Fruit fly (Drosophila melanogaster) whole organism, wandering third instar larva: ENCODE measurements around the gene Taf2.

Source experiments
- Abd-B ChIP-seq: fragments of >200 bp; optimal IDR thresholded peaks from 2 replicates; lab custom pipeline; 2017; ENCODE audit warnings: missing biosample characterization, missing genetic modification characterization
- CG32264 ChIP-seq: fragments of 200-800 bp; sonication (Bioruptor generic); optimal IDR thresholded peaks from 2 replicates; lab custom pipeline; 2016; ENCODE audit warnings: missing biosample characterization, missing genetic modification characterization
- CG9705 ChIP-seq: fragments of 200-800 bp; sonication (Bioruptor generic); optimal IDR thresholded peaks from 2 replicates; lab custom pipeline; 2018; ENCODE audit warnings: missing biosample characterization, mild to moderate bottlenecking, missing genetic modification characterization
- CrebA ChIP-seq: fragments of 200-800 bp; sonication (Bioruptor generic); optimal IDR thresholded peaks from 2 replicates; lab custom pipeline; 2016; ENCODE audit warnings: missing biosample characterization, mild to moderate bottlenecking, missing genetic modification characterization, borderline replicate concordance
- Dfd ChIP-seq: fragments of >200 bp; optimal IDR thresholded peaks from 2 replicates; lab custom pipeline; 2017; ENCODE audit warnings: missing biosample characterization, missing genetic modification characterization
- Dif ChIP-seq: fragments of 200-275, 200-300 bp; sonication (Bioruptor generic); optimal IDR thresholded peaks from 2 replicates; lab custom pipeline; 2018; ENCODE audit warnings: missing biosample characterization, missing genetic modification characterization; ENCODE audit not compliant: partially characterized antibody
- GATAd ChIP-seq: sonication (Bioruptor generic); optimal IDR thresholded peaks from 2 replicates; lab custom pipeline; 2016; ENCODE audit warnings: missing biosample characterization, missing genetic modification characterization
- HLH106 ChIP-seq: fragments of 200-800 bp; optimal IDR thresholded peaks from 3 replicates; lab custom pipeline; 2019; ENCODE audit warnings: missing biosample characterization, mild to moderate bottlenecking, missing genetic modification characterization, moderate library complexity
- Hnf4 ChIP-seq: fragments of 200-800 bp; sonication (Bioruptor generic); optimal IDR thresholded peaks from 2 replicates; lab custom pipeline; 2016; ENCODE audit warnings: missing biosample characterization, mild to moderate bottlenecking, missing genetic modification characterization
- Hr78 ChIP-seq: fragments of >200 bp; optimal IDR thresholded peaks from 2 replicates; lab custom pipeline; 2017; ENCODE audit warnings: missing biosample characterization, missing genetic modification characterization
- Hr83 ChIP-seq: fragments of 200-300 bp; sonication (Bioruptor generic); optimal IDR thresholded peaks from 2 replicates; lab custom pipeline; 2016; ENCODE audit warnings: missing biosample characterization, mild to moderate bottlenecking, missing genetic modification characterization, moderate library complexity; ENCODE audit not compliant: poor library complexity, severe bottlenecking
- Jra ChIP-seq: sonication (Bioruptor generic); optimal IDR thresholded peaks from 2 replicates; lab custom pipeline; 2016; ENCODE audit warnings: missing biosample characterization, missing genetic modification characterization
- Mio ChIP-seq: sonication (Bioruptor generic); optimal IDR thresholded peaks from 2 replicates; lab custom pipeline; 2016; ENCODE audit warnings: missing biosample characterization, missing genetic modification characterization
- Myc ChIP-seq: fragments of >200 bp; optimal IDR thresholded peaks from 2 replicates; lab custom pipeline; 2017
- N ChIP-seq: fragments of >200 bp; optimal IDR thresholded peaks from 2 replicates; lab custom pipeline; 2018; ENCODE audit warnings: missing biosample characterization, missing external identifiers, missing genetic modification characterization
- OdsH ChIP-seq: fragments of 200-800 bp; sonication (Bioruptor generic); optimal IDR thresholded peaks from 2 replicates; lab custom pipeline; 2016; ENCODE audit warnings: missing biosample characterization, mild to moderate bottlenecking, missing genetic modification characterization
- Rel ChIP-seq, 2 experiments: fragments of 200-800 bp; sonication (Bioruptor generic) in 1 of 2; optimal IDR thresholded peaks; 2 replicates in 1 of 2; 3 replicates in 1 of 2; lab custom pipeline; 2016 to 2019; ENCODE audit warnings: mild to moderate bottlenecking in 2 of 2, missing biosample characterization in 2 of 2, missing genetic modification characterization in 2 of 2, moderate library complexity in 1 of 2
- Sp1 ChIP-seq: fragments of 200-800 bp; sonication (Bioruptor generic); optimal IDR thresholded peaks from 3 replicates; lab custom pipeline; 2019; ENCODE audit warnings: missing biosample characterization, mild to moderate bottlenecking, missing genetic modification characterization, moderate library complexity
- Vsx2 ChIP-seq: fragments of 200-300, 225-300 bp; sonication (Bioruptor generic); optimal IDR thresholded peaks from 2 replicates; lab custom pipeline; 2018; ENCODE audit warnings: missing biosample characterization, missing genetic modification characterization; ENCODE audit not compliant: partially characterized antibody
- br ChIP-seq: fragments of 200-800 bp; sonication (Bioruptor generic); optimal IDR thresholded peaks from 2 replicates; lab custom pipeline; 2016; ENCODE audit warnings: missing biosample characterization, missing genetic modification characterization
- brk ChIP-seq: fragments of 200-800 bp; sonication (Bioruptor generic); optimal IDR thresholded peaks from 2 replicates; lab custom pipeline; 2016; ENCODE audit warnings: missing biosample characterization, mild to moderate bottlenecking, missing genetic modification characterization
- dl ChIP-seq, 2 experiments: fragments of 175-275, 200-275 bp in 1 of 2; fragments of 200-275 bp in 1 of 2; sonication (Bioruptor generic); optimal IDR thresholded peaks; lab custom pipeline; 2018; ENCODE audit warnings: mild to moderate bottlenecking in 2 of 2, missing biosample characterization in 2 of 2, missing genetic modification characterization in 2 of 2, moderate library complexity in 2 of 2; ENCODE audit not compliant: partially characterized antibody in 2 of 2, insufficient read depth in 1 of 2
- dmrt93B ChIP-seq: fragments of 200-800 bp; sonication (Bioruptor generic); optimal IDR thresholded peaks from 2 replicates; lab custom pipeline; 2018; ENCODE audit warnings: missing biosample characterization, mild to moderate bottlenecking, missing genetic modification characterization
- dsf ChIP-seq: sonication (Bioruptor generic); optimal IDR thresholded peaks from 2 replicates; lab custom pipeline; 2016; ENCODE audit warnings: missing biosample characterization, missing genetic modification characterization, borderline replicate concordance
- ey ChIP-seq: fragments of 200-800 bp; sonication (Bioruptor generic); optimal IDR thresholded peaks from 2 replicates; lab custom pipeline; 2016; ENCODE audit warnings: missing biosample characterization, missing genetic modification characterization
- foxo ChIP-seq, 2 experiments: fragments of 200-800 bp; sonication (Bioruptor generic); optimal IDR thresholded peaks; 2 replicates in 1 of 2; 3 replicates in 1 of 2; lab custom pipeline; 2016 to 2017; ENCODE audit warnings: missing biosample characterization in 2 of 2, missing genetic modification characterization in 2 of 2
- fru ChIP-seq: fragments of 200-800 bp; sonication (Bioruptor generic); optimal IDR thresholded peaks from 3 replicates; lab custom pipeline; 2016; ENCODE audit warnings: missing biosample characterization, mild to moderate bottlenecking, missing genetic modification characterization
- h ChIP-seq: fragments of 200-800 bp; sonication (Bioruptor generic); optimal IDR thresholded peaks from 3 replicates; lab custom pipeline; 2016; ENCODE audit warnings: missing biosample characterization, mild to moderate bottlenecking, missing genetic modification characterization
- jim ChIP-seq: fragments of 175-275, 200-325 bp; sonication (Bioruptor generic); optimal IDR thresholded peaks from 2 replicates; lab custom pipeline; 2016; ENCODE audit warnings: missing biosample characterization, mild to moderate bottlenecking, missing genetic modification characterization
- lola ChIP-seq: fragments of >200 bp; optimal IDR thresholded peaks from 2 replicates; lab custom pipeline; 2017; ENCODE audit warnings: missing biosample characterization, missing genetic modification characterization
- pan ChIP-seq: fragments of >200 bp; optimal IDR thresholded peaks from 2 replicates; lab custom pipeline; 2017
- psq ChIP-seq: fragments of 200-800 bp; sonication (Bioruptor generic); optimal IDR thresholded peaks from 3 replicates; lab custom pipeline; 2017; ENCODE audit warnings: missing biosample characterization, mild to moderate bottlenecking, missing genetic modification characterization, moderate library complexity
- rgr ChIP-seq: fragments of 200-800 bp; sonication (Bioruptor generic); optimal IDR thresholded peaks from 3 replicates; lab custom pipeline; 2016; ENCODE audit warnings: missing biosample characterization, mild to moderate bottlenecking, missing genetic modification characterization
- sage ChIP-seq: fragments of 200-800 bp; sonication (Bioruptor generic); optimal IDR thresholded peaks from 2 replicates; lab custom pipeline; 2016; ENCODE audit warnings: missing biosample characterization, mild to moderate bottlenecking, missing genetic modification characterization
- sv ChIP-seq: fragments of 200-800 bp; sonication (Bioruptor generic); optimal IDR thresholded peaks from 3 replicates; lab custom pipeline; 2016; ENCODE audit warnings: missing biosample characterization, missing genetic modification characterization
- tai ChIP-seq: sonication (Bioruptor generic); optimal IDR thresholded peaks from 2 replicates; lab custom pipeline; 2016; ENCODE audit warnings: missing biosample characterization, missing genetic modification characterization
- usp ChIP-seq: fragments of >200 bp; optimal IDR thresholded peaks from 2 replicates; lab custom pipeline; 2017; ENCODE audit warnings: missing biosample characterization, missing genetic modification characterization
- woc ChIP-seq: sonication (Bioruptor generic); optimal IDR thresholded peaks from 2 replicates; lab custom pipeline; 2016; ENCODE audit warnings: missing biosample characterization, mild to moderate bottlenecking, missing genetic modification characterization

Taf2 gene

DNA sequence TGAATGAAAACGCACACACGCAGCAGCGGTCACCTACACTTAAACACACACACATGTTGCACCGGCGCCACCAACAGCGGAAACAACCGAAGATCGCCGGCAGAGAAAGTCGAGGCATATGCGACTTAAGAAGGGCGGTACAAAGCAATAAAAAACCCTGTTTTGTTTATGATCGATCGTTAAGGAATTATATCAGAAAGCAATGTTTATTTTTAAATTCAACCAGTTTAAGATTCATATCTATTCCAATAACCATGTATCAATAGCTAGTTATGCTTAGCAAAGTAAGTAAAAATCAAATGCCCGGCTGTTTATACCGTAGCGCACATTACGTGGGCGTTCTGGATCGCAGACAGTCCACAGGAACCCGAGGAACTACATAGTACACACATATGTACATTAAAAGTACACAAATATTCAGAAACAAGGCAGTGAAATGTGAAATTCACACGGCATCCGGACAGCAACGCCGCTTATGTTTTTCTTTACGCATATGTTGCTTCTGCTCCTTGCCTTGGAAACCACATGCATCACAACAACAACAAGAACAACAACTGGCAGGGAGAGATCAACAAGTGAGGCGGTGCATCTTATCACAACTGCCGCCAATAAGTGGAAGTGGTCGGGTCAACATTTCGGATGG, 32.6 kb downstream of the Taf2 start:
- TF ChIP-seq rgr (GFP tag; lab: Kevin White, UChicago), result peak; percentile 92
- no peak for TF ChIP-seq lola (GFP tag; lab: Kevin White, UChicago)
- peak; percentile 56 for TF ChIP-seq Mio (GFP tag; lab: Kevin White, UChicago)
- TF ChIP-seq foxo (GFP tag; optimal IDR thresholded peaks at IDR 0.05; lab: Kevin White, UChicago), result peak; percentile 81 to 97
- TF ChIP-seq Vsx2 (GFP tag; lab: Kevin White, UChicago), result no peak
- TF ChIP-seq Hr83 (GFP tag; lab: Kevin White, UChicago), result no peak
- TF ChIP-seq CG32264 (GFP tag; lab: Kevin White, UChicago), result peak; percentile 94
- TF ChIP-seq dl (GFP tag; optimal IDR thresholded peaks at IDR 0.05; lab: Kevin White, UChicago; ENCODE audit: insufficient read depth in 1 of 2, partially characterized antibody in 2 of 2), result no peak
- no peak for TF ChIP-seq GATAd (GFP tag; lab: Kevin White, UChicago)
- peak; percentile 74 for TF ChIP-seq Rel (GFP tag; optimal IDR thresholded peaks at IDR 0.05; lab: Kevin White, UChicago)
- peak; percentile 64 for TF ChIP-seq Rel (tag; optimal IDR thresholded peaks at IDR 0.05; lab: Kevin White, UChicago)
- TF ChIP-seq ey (GFP tag; lab: Kevin White, UChicago), result peak; percentile 95
- TF ChIP-seq Dfd, result no peak
- peak; percentile 89 for TF ChIP-seq Hnf4
- no peak for TF ChIP-seq tai (GFP tag; lab: Kevin White, UChicago)
- TF ChIP-seq N (GFP tag; lab: Kevin White, UChicago), result no peak
- peak; percentile 37 for TF ChIP-seq dsf (GFP tag; lab: Kevin White, UChicago)
- TF ChIP-seq sv (GFP tag; lab: Kevin White, UChicago), result peak; percentile 96
- peak; percentile 83 for TF ChIP-seq Jra (GFP tag; lab: Kevin White, UChicago)
- peak; percentile 84 for TF ChIP-seq psq (GFP tag; lab: Kevin White, UChicago)
- TF ChIP-seq usp, result no peak
- TF ChIP-seq jim (GFP tag; lab: Kevin White, UChicago), result no peak
- TF ChIP-seq HLH106 (tag; lab: Kevin White, UChicago), result peak; percentile 94
- TF ChIP-seq woc, result peak; percentile 91
- peak; percentile 91 for TF ChIP-seq dmrt93B (GFP tag; lab: Kevin White, UChicago)
- peak; percentile 98 for TF ChIP-seq h (GFP tag; lab: Kevin White, UChicago)
- no peak for TF ChIP-seq CrebA (GFP tag; lab: Kevin White, UChicago)
- no peak for TF ChIP-seq Abd-B (GFP tag; lab: Kevin White, UChicago)
- TF ChIP-seq pan (lab: Kevin White, UChicago), result no peak
- peak; percentile 91 for TF ChIP-seq CG9705 (GFP tag; lab: Kevin White, UChicago)
- TF ChIP-seq brk (GFP tag; lab: Kevin White, UChicago), result peak; percentile 55
- TF ChIP-seq fru (GFP tag; lab: Kevin White, UChicago), result peak; percentile 98
- TF ChIP-seq br (GFP tag; lab: Kevin White, UChicago), result peak; percentile 97
- TF ChIP-seq Myc (lab: Kevin White, UChicago), result no peak
- TF ChIP-seq sage (GFP tag; lab: Kevin White, UChicago), result peak; percentile 82
- peak; percentile 93 for TF ChIP-seq Sp1 (GFP tag; lab: Kevin White, UChicago)
- no peak for TF ChIP-seq Hr78 (GFP tag; lab: Kevin White, UChicago)
- peak; percentile 93 for TF ChIP-seq OdsH (GFP tag; lab: Kevin White, UChicago)
- no peak for TF ChIP-seq Dif (GFP tag; lab: Kevin White, UChicago)
